Fruit fly (Drosophila melanogaster): ENCODE measurements around the gene hiro.

Gene hiro

DNA sequence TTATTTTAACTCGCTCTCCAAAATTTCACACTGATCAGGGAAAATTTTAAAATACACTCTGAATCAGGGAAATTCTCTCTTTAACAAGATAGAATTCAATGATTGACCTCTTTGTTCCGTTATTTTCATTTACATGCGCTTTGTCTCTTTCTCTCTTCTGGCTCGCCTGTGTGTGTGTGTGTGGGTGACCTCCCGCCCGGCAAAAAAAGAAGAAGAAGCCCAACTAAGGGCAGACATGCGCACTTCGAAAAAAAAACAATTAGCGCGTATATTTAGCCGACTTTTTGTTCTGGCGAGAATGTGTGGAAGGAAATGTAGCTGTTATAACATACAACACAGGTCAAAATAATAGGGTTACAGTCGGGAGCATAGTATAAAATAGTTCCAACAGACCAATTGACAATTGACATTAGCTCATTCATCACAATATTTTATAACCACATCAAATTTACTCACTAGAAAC is 5.3 kb downstream of the hiro start, which contains the start of gene CG3386 (continued):
- TF ChIP-seq Sox15 (GFP tag; optimal IDR thresholded peaks at IDR 0.05) (no peak), Eip93F (GFP tag; optimal IDR thresholded peaks at IDR 0.05) (no peak), svp (GFP tag) (peak; percentile 86), CG32006 (GFP tag; optimal IDR thresholded peaks at IDR 0.05) (no peak), Hr39 (GFP tag; optimal IDR thresholded peaks at IDR 0.05) (no peak), fd85E (GFP tag; optimal IDR thresholded peaks at IDR 0.05) (no peak), achi (GFP tag; optimal IDR thresholded peaks at IDR 0.05) (no peak), salr (GFP tag; optimal IDR thresholded peaks at IDR 0.05) (no peak), CG6163 (GFP tag; IDR thresholded peaks at IDR 0.05) (peak; percentile 29; the same call in 1 of the 3 replicates), net (GFP tag; optimal IDR thresholded peaks at IDR 0.05) (no peak), CG6276 (GFP tag; optimal IDR thresholded peaks at IDR 0.05) (peak; percentile 52), CG6854 (GFP tag; optimal IDR thresholded peaks at IDR 0.05) (no peak), Hr38 (GFP tag; optimal IDR thresholded peaks at IDR 0.05) (no peak), Blimp-1 (GFP tag; optimal IDR thresholded peaks at IDR 0.05) (no peak), fd59A (GFP tag; optimal IDR thresholded peaks at IDR 0.05) (no peak), Hr4 (GFP tag; optimal IDR thresholded peaks at IDR 0.05) (no peak), lz (GFP tag; optimal IDR thresholded peaks at IDR 0.05) (no peak), CG10631 (GFP tag; optimal IDR thresholded peaks at IDR 0.05) (no peak), Ets96B (tag; optimal IDR thresholded peaks at IDR 0.05) (no peak), Lpt (GFP tag; optimal IDR thresholded peaks at IDR 0.05) (peak; percentile 17), eg (GFP tag; IDR thresholded peaks at IDR 0.05) (0 out of 3 replicates have a peak, but pooled peaks have one; percentile 6), CG8632 (GFP tag; optimal IDR thresholded peaks at IDR 0.05) (no peak), esn (GFP tag; optimal IDR thresholded peaks at IDR 0.05) (no peak), topi (GFP tag; optimal IDR thresholded peaks at IDR 0.05) (no peak), spab (GFP tag; optimal IDR thresholded peaks at IDR 0.05) (no peak), fkh (GFP tag; optimal IDR thresholded peaks at IDR 0.05) (no peak)

DNA sequence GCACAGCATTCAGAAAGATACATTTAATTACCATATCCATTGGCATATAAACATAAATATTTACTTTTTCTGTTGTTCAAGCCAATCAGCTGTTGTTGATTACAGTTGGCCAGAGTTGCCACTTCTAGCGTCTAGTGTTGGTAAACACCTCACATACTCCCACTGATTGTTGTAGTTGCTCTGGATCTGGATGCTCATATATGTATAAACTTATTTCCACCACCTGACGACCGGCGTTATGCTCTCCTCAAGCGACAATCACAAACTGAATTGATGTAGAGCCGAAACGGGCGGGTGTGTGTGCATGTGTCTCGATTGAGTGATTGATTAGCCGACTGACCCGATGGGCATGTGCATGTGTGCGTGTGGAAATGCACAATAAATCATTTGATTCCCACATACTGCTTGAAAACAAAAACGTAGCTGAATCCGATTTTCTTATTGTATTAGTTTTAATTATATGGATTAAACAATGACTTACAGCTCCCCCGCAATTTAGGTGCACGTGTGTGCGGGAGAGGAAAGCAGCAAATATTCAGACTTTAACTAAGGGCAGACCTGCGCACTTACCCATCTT is 5.9 kb downstream of the hiro start:
- TF ChIP-seq svp (GFP tag) = peak; percentile 65
- TF ChIP-seq vri (GFP tag; optimal IDR thresholded peaks at IDR 0.05) = no peak
- TF ChIP-seq CG9139 (GFP tag; optimal IDR thresholded peaks at IDR 0.05) = no peak
- no peak for TF ChIP-seq Sox15 (GFP tag; optimal IDR thresholded peaks at IDR 0.05)
- peak; percentile 15 for TF ChIP-seq CG7368 (GFP tag; optimal IDR thresholded peaks at IDR 0.05)
- TF ChIP-seq CG15336 (GFP tag; IDR thresholded peaks at IDR 0.05) = peak; percentile 21; the same call in 1 of the 2 replicates
- TF ChIP-seq eg (GFP tag; IDR thresholded peaks at IDR 0.05) = peak; percentile 14; the same call in 1 of the 3 replicates
- peak; percentile 57 for TF ChIP-seq Sox102F (GFP tag; optimal IDR thresholded peaks at IDR 0.05)
- TF ChIP-seq spab (GFP tag; optimal IDR thresholded peaks at IDR 0.05) = no peak
- TF ChIP-seq topi (GFP tag; optimal IDR thresholded peaks at IDR 0.05) = peak; percentile 42
- TF ChIP-seq Smox (GFP tag; optimal IDR thresholded peaks at IDR 0.05) = peak; percentile 34
- TF ChIP-seq Lpt (GFP tag; optimal IDR thresholded peaks at IDR 0.05) = peak; percentile 7
- TF ChIP-seq Eip75B (GFP tag; optimal IDR thresholded peaks at IDR 0.05) = peak; percentile 55
- no peak for TF ChIP-seq dac (GFP tag; optimal IDR thresholded peaks at IDR 0.05)
- peak; percentile 33 for TF ChIP-seq lz (GFP tag; optimal IDR thresholded peaks at IDR 0.05)
- TF ChIP-seq fd59A (GFP tag; optimal IDR thresholded peaks at IDR 0.05) = no peak
- peak; percentile 36 for TF ChIP-seq achi (GFP tag; optimal IDR thresholded peaks at IDR 0.05)
- TF ChIP-seq CG11294 (GFP tag; IDR thresholded peaks at IDR 0.05) = no peak
- TF ChIP-seq net (GFP tag; optimal IDR thresholded peaks at IDR 0.05) = peak; percentile 43
- TF ChIP-seq Hr39 (GFP tag; optimal IDR thresholded peaks at IDR 0.05) = no peak
- TF ChIP-seq CG16779 (tag; optimal IDR thresholded peaks at IDR 0.05) = no peak
- no peak for TF ChIP-seq fd85E (GFP tag; optimal IDR thresholded peaks at IDR 0.05)
- TF ChIP-seq CG32006 (GFP tag; optimal IDR thresholded peaks at IDR 0.05) = no peak
- TF ChIP-seq CG3919 (GFP tag; optimal IDR thresholded peaks at IDR 0.05) = peak; percentile 64
- no peak for TF ChIP-seq Gug (GFP tag; IDR thresholded peaks at IDR 0.05)
- TF ChIP-seq CG6276 (GFP tag; optimal IDR thresholded peaks at IDR 0.05) = no peak
- no peak for TF ChIP-seq Hr38 (GFP tag; optimal IDR thresholded peaks at IDR 0.05)
- peak; percentile 1 for TF ChIP-seq Ets21C (GFP tag; optimal IDR thresholded peaks at IDR 0.05)
- TF ChIP-seq CG11902 (GFP tag; optimal IDR thresholded peaks at IDR 0.05) = no peak
- TF ChIP-seq fkh (GFP tag; optimal IDR thresholded peaks at IDR 0.05) = peak; percentile 97
- no peak for TF ChIP-seq Eip93F (GFP tag; optimal IDR thresholded peaks at IDR 0.05)
- TF ChIP-seq CG6792 (GFP tag; optimal IDR thresholded peaks at IDR 0.05) = peak; percentile 39
- TF ChIP-seq CG4318 (GFP tag; optimal IDR thresholded peaks at IDR 0.05) = no peak
- no peak for TF ChIP-seq acj6 (GFP tag; optimal IDR thresholded peaks at IDR 0.05)
- TF ChIP-seq CG6854 (GFP tag; optimal IDR thresholded peaks at IDR 0.05) = peak; percentile 23
- TF ChIP-seq pdm3 (GFP tag; optimal IDR thresholded peaks at IDR 0.05) = peak; percentile 28
- no peak for TF ChIP-seq CG3032 (tag; optimal IDR thresholded peaks at IDR 0.05)
- no peak for TF ChIP-seq Hr4 (GFP tag; optimal IDR thresholded peaks at IDR 0.05)
- peak; percentile 64 for TF ChIP-seq esn (GFP tag; optimal IDR thresholded peaks at IDR 0.05)
- TF ChIP-seq Eip78C (GFP tag) = peak; percentile 62
- TF ChIP-seq cyc (GFP tag; optimal IDR thresholded peaks at IDR 0.05) = peak; percentile 23
- no peak for TF ChIP-seq Blimp-1 (GFP tag; optimal IDR thresholded peaks at IDR 0.05)
